Worm (Caenorhabditis elegans): ENCODE measurements around the gene Y51A2B.4.

DNA sequence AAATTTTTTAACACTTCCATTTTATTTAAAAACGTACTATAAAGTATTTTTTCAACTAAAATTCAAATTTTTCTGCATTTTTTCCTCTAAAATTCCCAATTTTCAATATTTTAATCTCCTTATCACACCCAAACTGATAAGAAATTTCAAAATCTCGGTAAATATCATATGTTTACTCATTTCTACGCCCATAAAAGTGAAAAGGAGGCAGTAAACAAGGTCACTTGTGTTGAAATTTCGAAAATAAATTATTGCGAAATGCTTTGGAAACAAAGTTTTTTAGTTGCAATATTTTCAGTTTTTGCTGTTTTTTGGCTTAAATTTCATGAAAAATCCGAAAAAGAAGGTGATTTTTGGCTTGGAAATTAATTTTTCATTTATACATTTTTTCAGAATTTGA, 17.4 kb downstream of the Y51A2B.4 start, which contains the start of gene C08E8.4:
- no peak for TF ChIP-seq aly-2 (tag; optimal IDR thresholded peaks at IDR 0.05)
- TF ChIP-seq unc-62 (GFP tag; optimal IDR thresholded peaks at IDR 0.05): no peak
- TF ChIP-seq blmp-1 (tag; optimal IDR thresholded peaks at IDR 0.05; ENCODE audit: insufficient read depth): no peak
- TF ChIP-seq nhr-77 (tag; optimal IDR thresholded peaks at IDR 0.05): no peak
- no peak for TF ChIP-seq ztf-11 (tag; optimal IDR thresholded peaks at IDR 0.05)
- TF ChIP-seq ceh-82 (tag; optimal IDR thresholded peaks at IDR 0.05): no peak
